Fruit fly (Drosophila melanogaster) whole organism, embryonic: ENCODE measurements around the gene SK.
A peak's percentile ranks its signal among the peaks of the same experiment; 100 is the strongest.

ENCODE experiments used
- CG11085 ChIP-seq: fragments of 200-800 bp; sonication (Bioruptor generic); IDR thresholded peaks from 2 replicates; pipeline ENCODE4 v1.3.6; 2022; ENCODE audit warnings: missing biosample characterization, missing genetic modification characterization
- CG11093 ChIP-seq: fragments of 200-800 bp; sonication (Bioruptor generic); IDR thresholded peaks from 3 replicates; pipeline ENCODE4 v1.3.6; 2022; ENCODE audit warnings: missing biosample characterization, missing genetic modification characterization
- CG11723 ChIP-seq: fragments of 200-800 bp; sonication (Bioruptor generic); optimal IDR thresholded peaks from 2 replicates; lab custom pipeline; 2017; ENCODE audit warnings: missing biosample characterization, mild to moderate bottlenecking, missing genetic modification characterization
- CG12391 ChIP-seq: fragments of 200-800 bp; sonication (Bioruptor generic); optimal IDR thresholded peaks from 3 replicates; lab custom pipeline; 2018; ENCODE audit warnings: missing biosample characterization, mild to moderate bottlenecking, missing genetic modification characterization, moderate library complexity
- CG13296 ChIP-seq: fragments of 200-800 bp; sonication (Bioruptor generic); optimal IDR thresholded peaks from 3 replicates; lab custom pipeline; 2018; ENCODE audit warnings: missing biosample characterization, mild to moderate bottlenecking, missing genetic modification characterization
- CG13424 ChIP-seq: fragments of 200-800 bp; sonication (Bioruptor generic); optimal IDR thresholded peaks from 2 replicates; lab custom pipeline; 2019; ENCODE audit warnings: missing biosample characterization, mild to moderate bottlenecking, missing genetic modification characterization, moderate library complexity
- CG14667 ChIP-seq: fragments of 200-800 bp; sonication (Bioruptor generic); IDR thresholded peaks from 2 replicates; pipeline ENCODE4 v1.3.6; 2022; ENCODE audit warnings: missing biosample characterization, missing genetic modification characterization
- CG1602 ChIP-seq: fragments of 200-800 bp; sonication (Bioruptor generic); optimal IDR thresholded peaks from 3 replicates; lab custom pipeline; 2016; ENCODE audit warnings: missing biosample characterization, missing genetic modification characterization
- CG17359 ChIP-seq: fragments of 200-800 bp; sonication (Bioruptor generic); optimal IDR thresholded peaks from 3 replicates; lab custom pipeline; 2018; ENCODE audit warnings: missing biosample characterization, mild to moderate bottlenecking, missing genetic modification characterization, moderate library complexity
- CG17829 ChIP-seq: fragments of 200-800 bp; optimal IDR thresholded peaks from 2 replicates; lab custom pipeline; 2019; ENCODE audit warnings: missing biosample characterization, mild to moderate bottlenecking, missing genetic modification characterization, moderate library complexity
- CG18599 ChIP-seq: fragments of 200-800 bp; sonication (Bioruptor generic); optimal IDR thresholded peaks from 3 replicates; lab custom pipeline; 2017; ENCODE audit warnings: missing biosample characterization, missing genetic modification characterization, mild to moderate bottlenecking, moderate library complexity, missing genetic modification reagents
- CG31365 ChIP-seq: fragments of 200-800 bp; sonication (Bioruptor generic); optimal IDR thresholded peaks from 2 replicates; lab custom pipeline; 2018; ENCODE audit warnings: missing biosample characterization, mild to moderate bottlenecking, missing genetic modification characterization
- CG32772 ChIP-seq: fragments of 200-800 bp; sonication (Bioruptor generic); IDR thresholded peaks from 2 replicates; pipeline ENCODE4 v1.3.6; 2022; ENCODE audit warnings: missing biosample characterization, missing genetic modification characterization
- CG3407 ChIP-seq: fragments of 200-800 bp; sonication (Bioruptor generic); optimal IDR thresholded peaks from 2 replicates; lab custom pipeline; 2018; ENCODE audit warnings: missing biosample characterization, mild to moderate bottlenecking, missing genetic modification characterization
- CG34376 ChIP-seq: fragments of 200-800 bp; sonication (Bioruptor generic); optimal IDR thresholded peaks from 2 replicates; lab custom pipeline; 2018; ENCODE audit warnings: missing biosample characterization, mild to moderate bottlenecking, missing genetic modification characterization
- CG6813 ChIP-seq: fragments of 200-800 bp; sonication (Bioruptor generic); optimal IDR thresholded peaks from 2 replicates; lab custom pipeline; 2017; ENCODE audit warnings: missing biosample characterization, missing genetic modification characterization, mild to moderate bottlenecking, moderate library complexity, missing genetic modification reagents
- CG7372 ChIP-seq: fragments of 200-800 bp; sonication (Bioruptor generic); IDR thresholded peaks from 2 replicates; pipeline ENCODE4 v1.3.6; 2022; ENCODE audit warnings: missing biosample characterization, missing genetic modification characterization
- CG7556 ChIP-seq: fragments of 200-800 bp; sonication (Bioruptor generic); optimal IDR thresholded peaks from 2 replicates; lab custom pipeline; 2017; ENCODE audit warnings: missing biosample characterization, mild to moderate bottlenecking, missing genetic modification characterization
- CG9609 ChIP-seq: fragments of 200-800 bp; sonication (Bioruptor generic); optimal IDR thresholded peaks from 3 replicates; lab custom pipeline; 2016; ENCODE audit warnings: missing biosample characterization, missing genetic modification characterization
- CoRest ChIP-seq: fragments of 200-800 bp; sonication (Bioruptor generic); optimal IDR thresholded peaks from 3 replicates; lab custom pipeline; 2018; ENCODE audit warnings: missing biosample characterization, mild to moderate bottlenecking, missing genetic modification characterization, moderate library complexity
- Dad ChIP-seq: fragments of 200-800 bp; sonication (Bioruptor generic); optimal IDR thresholded peaks from 3 replicates; lab custom pipeline; 2016; ENCODE audit warnings: missing biosample characterization, missing genetic modification characterization
- Deaf1 ChIP-seq: fragments of 200-800 bp; optimal IDR thresholded peaks from 3 replicates; lab custom pipeline; 2019; ENCODE audit warnings: missing biosample characterization, mild to moderate bottlenecking, missing genetic modification characterization, moderate library complexity
- Dek ChIP-seq: fragments of 200-800 bp; sonication (Bioruptor generic); optimal IDR thresholded peaks from 3 replicates; lab custom pipeline; 2019; ENCODE audit warnings: missing biosample characterization, mild to moderate bottlenecking, missing genetic modification characterization, moderate library complexity
- Gsc ChIP-seq: fragments of 200-800 bp; sonication (Bioruptor generic); IDR thresholded peaks from 2 replicates; pipeline ENCODE4 v1.3.6; 2022; ENCODE audit warnings: missing biosample characterization, missing genetic modification characterization
- H15 ChIP-seq: fragments of 200-800 bp; sonication (Bioruptor generic); IDR thresholded peaks from 3 replicates; pipeline ENCODE4 v1.3.6; 2022; ENCODE audit warnings: missing biosample characterization, missing genetic modification characterization
- NFAT ChIP-seq: fragments of 200-800 bp; sonication (Bioruptor generic); IDR thresholded peaks from 2 replicates; pipeline ENCODE4 v1.3.6; 2022; ENCODE audit warnings: missing biosample characterization, missing genetic modification characterization
- Nf-YA ChIP-seq: fragments of 200-800 bp; sonication (Bioruptor generic); IDR thresholded peaks from 2 replicates; pipeline ENCODE4 v1.3.6; 2022; ENCODE audit warnings: missing biosample characterization, missing genetic modification characterization
- Rx ChIP-seq: fragments of 200-800 bp; sonication (Bioruptor generic); IDR thresholded peaks from 2 replicates; pipeline ENCODE4 v1.3.6; 2022; ENCODE audit warnings: missing biosample characterization, missing genetic modification characterization
- Ssrp ChIP-seq: fragments of 200-800 bp; sonication (Bioruptor generic); optimal IDR thresholded peaks from 2 replicates; lab custom pipeline; 2018; ENCODE audit warnings: missing biosample characterization, mild to moderate bottlenecking, missing genetic modification characterization, moderate library complexity
- YL-1 ChIP-seq: fragments of 200-800 bp; sonication (Bioruptor generic); optimal IDR thresholded peaks from 3 replicates; lab custom pipeline; 2017; ENCODE audit warnings: missing biosample characterization, mild to moderate bottlenecking, missing genetic modification characterization
- ab ChIP-seq: fragments of 200-800 bp; sonication (Bioruptor generic); optimal IDR thresholded peaks from 2 replicates; lab custom pipeline; 2016; ENCODE audit warnings: missing biosample characterization, missing genetic modification characterization
- bab2 ChIP-seq: fragments of 200-800 bp; sonication (Bioruptor generic); optimal IDR thresholded peaks from 2 replicates; lab custom pipeline; 2016; ENCODE audit warnings: missing biosample characterization, missing genetic modification characterization
- cas ChIP-seq: fragments of 200-800 bp; sonication (Bioruptor generic); IDR thresholded peaks from 2 replicates; pipeline ENCODE4 v1.3.6; 2022; ENCODE audit warnings: missing biosample characterization, missing genetic modification characterization
- caup ChIP-seq: fragments of 200-800 bp; sonication (Bioruptor generic); optimal IDR thresholded peaks from 3 replicates; lab custom pipeline; 2017; ENCODE audit warnings: missing biosample characterization, mild to moderate bottlenecking, missing genetic modification characterization, moderate library complexity; ENCODE audit not compliant: severe bottlenecking
- chn ChIP-seq: fragments of 200-800 bp; sonication (Bioruptor generic); optimal IDR thresholded peaks from 2 replicates; lab custom pipeline; 2016; ENCODE audit warnings: missing biosample characterization, missing genetic modification characterization
- danr ChIP-seq: fragments of 200-800 bp; sonication (Bioruptor generic); IDR thresholded peaks from 2 replicates; pipeline ENCODE4 v1.3.6; 2022; ENCODE audit warnings: missing biosample characterization, missing genetic modification characterization
- disco-r ChIP-seq: fragments of 200-800 bp; sonication (Bioruptor generic); optimal IDR thresholded peaks from 2 replicates; lab custom pipeline; 2016; ENCODE audit warnings: missing biosample characterization, missing genetic modification characterization
- mam ChIP-seq: fragments of 200-800 bp; sonication (Bioruptor generic); optimal IDR thresholded peaks from 3 replicates; lab custom pipeline; 2016; ENCODE audit warnings: missing biosample characterization, missing genetic modification characterization
- nmo ChIP-seq: fragments of 200-800 bp; sonication (Bioruptor generic); optimal IDR thresholded peaks from 2 replicates; lab custom pipeline; 2018; ENCODE audit warnings: missing biosample characterization, mild to moderate bottlenecking, missing genetic modification characterization, moderate library complexity
- peb ChIP-seq: fragments of 200-800 bp; sonication (Bioruptor generic); IDR thresholded peaks from 2 replicates; pipeline ENCODE4 v1.3.6; 2022; ENCODE audit warnings: missing biosample characterization, missing genetic modification characterization
- repo ChIP-seq: fragments of 200-800 bp; sonication (Bioruptor generic); optimal IDR thresholded peaks from 2 replicates; lab custom pipeline; 2016; ENCODE audit warnings: missing biosample characterization, missing genetic modification characterization
- rib ChIP-seq: fragments of 200-800 bp; sonication (Bioruptor generic); IDR thresholded peaks from 2 replicates; pipeline ENCODE4 v1.3.6; 2022; ENCODE audit warnings: missing biosample characterization, missing genetic modification characterization
- ro ChIP-seq: fragments of 200-800 bp; sonication (Bioruptor generic); IDR thresholded peaks from 2 replicates; pipeline ENCODE4 v1.3.6; 2022; ENCODE audit warnings: missing biosample characterization, missing genetic modification characterization
- salm ChIP-seq: fragments of 200-800 bp; sonication (Bioruptor generic); optimal IDR thresholded peaks from 2 replicates; lab custom pipeline; 2018; ENCODE audit warnings: missing biosample characterization, mild to moderate bottlenecking, missing genetic modification characterization
- seq ChIP-seq: fragments of 200-800 bp; sonication (Bioruptor generic); IDR thresholded peaks from 2 replicates; pipeline ENCODE4 v1.3.6; 2022; ENCODE audit warnings: missing biosample characterization, missing genetic modification characterization
- stc ChIP-seq: fragments of 200-800 bp; sonication (Bioruptor generic); IDR thresholded peaks from 2 replicates; pipeline ENCODE4 v1.3.6; 2022; ENCODE audit warnings: missing biosample characterization, missing genetic modification characterization
- stwl ChIP-seq: fragments of 200-800 bp; sonication (Bioruptor generic); optimal IDR thresholded peaks from 3 replicates; lab custom pipeline; 2018; ENCODE audit warnings: missing biosample characterization, mild to moderate bottlenecking, missing genetic modification characterization, moderate library complexity
- tgo ChIP-seq: fragments of 200-800 bp; sonication (Bioruptor generic); IDR thresholded peaks from 3 replicates; pipeline ENCODE4 v1.3.6; 2022; ENCODE audit warnings: missing biosample characterization, missing genetic modification characterization
- unc-4 ChIP-seq: fragments of 200-800 bp; sonication (Bioruptor generic); IDR thresholded peaks from 2 replicates; pipeline ENCODE4 v1.3.6; 2022; ENCODE audit warnings: missing biosample characterization, missing genetic modification characterization; ENCODE audit not compliant: partially characterized antibody
- vvl ChIP-seq: fragments of 200-800 bp; sonication (Bioruptor generic); IDR thresholded peaks from 2 replicates; pipeline ENCODE4 v1.3.6; 2022; ENCODE audit warnings: missing biosample characterization, missing genetic modification characterization
- zen2 ChIP-seq: fragments of 200-800 bp; sonication (Bioruptor generic); IDR thresholded peaks from 3 replicates; pipeline ENCODE4 v1.3.6; 2022; ENCODE audit warnings: missing biosample characterization, missing genetic modification characterization; ENCODE audit not compliant: partially characterized antibody

SK gene

dm6 chrX:5322459-5322883 lies 17.6 kb upstream of the SK start, which contains the start of gene Rnp4F (continued):
- TF ChIP-seq CG7556 (GFP tag; lab: Kevin White, UChicago): no peak
- peak; percentile 71 for TF ChIP-seq nmo (GFP tag; lab: Kevin White, UChicago)
- TF ChIP-seq mam (GFP tag; lab: Kevin White, UChicago): peak; percentile 88
- no peak for TF ChIP-seq caup (GFP tag; lab: Kevin White, UChicago)
- peak; percentile 72 for TF ChIP-seq CG9609 (GFP tag; lab: Kevin White, UChicago)
- no peak for TF ChIP-seq seq (GFP tag; lab: Robert Waterston, UW)
- peak; percentile 53 for TF ChIP-seq CG12391 (tag; lab: Kevin White, UChicago)
- peak; percentile 53 for TF ChIP-seq ab
- peak; percentile 62 for TF ChIP-seq CG1602 (GFP tag; lab: Kevin White, UChicago)
- peak; percentile 69 for TF ChIP-seq tgo (GFP tag; lab: Robert Waterston, UW)
- peak; percentile 56 for TF ChIP-seq CG34376 (GFP tag; lab: Kevin White, UChicago)
- peak; percentile 85 for TF ChIP-seq CG32772 (GFP tag; lab: Robert Waterston, UW)
- TF ChIP-seq zen2 (GFP tag; lab: Robert Waterston, UW): peak; percentile 24; the same call in 1 of the 3 replicates
- TF ChIP-seq Dad (GFP tag; lab: Kevin White, UChicago): peak; percentile 63
- no peak for TF ChIP-seq danr (GFP tag; lab: Robert Waterston, UW)
- TF ChIP-seq CoRest (tag; lab: Kevin White, UChicago): peak; percentile 77
- TF ChIP-seq Nf-YA (GFP tag; lab: Robert Waterston, UW): no peak
- peak; percentile 56 for TF ChIP-seq Rx (GFP tag; lab: Robert Waterston, UW)
- peak; percentile 83 for TF ChIP-seq NFAT (GFP tag; lab: Robert Waterston, UW)
- 0 out of 2 replicates have a peak, but pooled peaks have one; percentile 6 for TF ChIP-seq stc (GFP tag; lab: Robert Waterston, UW)
- TF ChIP-seq H15 (GFP tag; lab: Robert Waterston, UW): peak; percentile 53; the same call in 1 of the 3 replicates
- TF ChIP-seq CG11085 (GFP tag; lab: Robert Waterston, UW): peak; percentile 64
- peak; percentile 37; the same call in 1 of the 3 replicates for TF ChIP-seq CG11093 (GFP tag; lab: Robert Waterston, UW)
- TF ChIP-seq stwl: peak; percentile 37
- peak; percentile 23 for TF ChIP-seq repo (GFP tag; lab: Kevin White, UChicago)
- TF ChIP-seq chn (GFP tag; lab: Kevin White, UChicago): peak; percentile 61
- TF ChIP-seq CG3407 (GFP tag; lab: Kevin White, UChicago): no peak
- TF ChIP-seq Deaf1: no peak
- TF ChIP-seq Ssrp (tag; lab: Kevin White, UChicago): peak; percentile 24
- peak; percentile 59 for TF ChIP-seq Dek
- peak; percentile 55 for TF ChIP-seq CG13424 (tag; lab: Kevin White, UChicago)
- peak; percentile 92 for TF ChIP-seq rib (GFP tag; lab: Robert Waterston, UW)
- no peak for TF ChIP-seq Gsc (GFP tag; lab: Robert Waterston, UW)
- TF ChIP-seq cas (GFP tag; lab: Robert Waterston, UW): peak; percentile 24; the same call in 1 of the 2 replicates
- TF ChIP-seq vvl: peak; percentile 75
- peak; percentile 68 for TF ChIP-seq bab2 (GFP tag; lab: Kevin White, UChicago)
- peak; percentile 43 for TF ChIP-seq YL-1 (GFP tag; lab: Kevin White, UChicago)
- peak; percentile 42 for TF ChIP-seq CG13296
- TF ChIP-seq unc-4 (GFP tag; lab: Robert Waterston, UW): peak; percentile 75
- TF ChIP-seq CG17359 (tag; lab: Kevin White, UChicago): peak; percentile 64
- no peak for TF ChIP-seq peb
- TF ChIP-seq CG6813 (GFP tag; lab: Kevin White, UChicago): peak; percentile 28
- peak; percentile 57 for TF ChIP-seq CG14667 (GFP tag; lab: Robert Waterston, UW)
- peak; percentile 64 for TF ChIP-seq disco-r (GFP tag; lab: Kevin White, UChicago)
- no peak for TF ChIP-seq CG11723 (GFP tag; lab: Kevin White, UChicago)
- TF ChIP-seq salm (tag; lab: Kevin White, UChicago): no peak
- no peak for TF ChIP-seq CG31365 (tag; lab: Kevin White, UChicago)
- TF ChIP-seq ro (GFP tag; lab: Robert Waterston, UW): no peak
- no peak for TF ChIP-seq CG18599
- TF ChIP-seq CG7372: peak; percentile 49
- TF ChIP-seq CG17829: peak; percentile 35
